Worm (Caenorhabditis elegans): ENCODE measurements around the gene cyp-25A3.

DNA sequence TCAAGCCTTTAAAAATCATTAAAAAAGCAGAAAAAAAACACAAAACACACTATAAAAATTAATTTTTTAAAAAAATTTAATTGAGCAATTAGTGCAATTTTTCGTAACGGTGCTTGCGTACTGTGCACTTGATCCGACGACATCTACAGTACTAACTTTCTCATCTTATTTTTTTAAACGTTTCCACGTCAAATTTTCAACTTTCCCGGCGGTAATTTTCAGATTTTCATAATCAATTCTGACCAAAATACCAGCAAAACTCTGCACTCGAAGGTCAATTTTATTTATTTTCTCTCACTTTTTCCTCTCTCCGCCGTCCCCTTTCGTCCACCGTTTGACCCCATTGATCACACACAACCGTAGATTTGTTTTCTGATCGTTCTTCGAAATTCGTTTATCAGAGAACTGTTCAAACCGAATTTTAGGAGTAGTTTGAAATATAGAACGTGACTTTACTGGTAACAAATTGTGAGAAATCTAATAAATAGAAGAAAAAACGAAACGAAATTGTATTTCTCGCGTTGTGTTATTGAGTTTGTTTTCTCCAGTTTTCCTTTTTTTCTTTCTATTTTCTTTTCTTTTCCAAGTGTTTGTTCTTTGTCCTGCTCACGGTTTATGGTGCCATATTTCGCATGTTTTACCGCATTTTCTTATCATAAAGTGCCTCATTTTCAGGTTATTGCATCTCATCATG lies 24.4 kb upstream of the cyp-25A3 start, which contains the start of gene acs-19:
- TF ChIP-seq ces-1 (GFP tag; optimal IDR thresholded peaks at IDR 0.05) (peak; percentile 73), elt-3 (tag; optimal IDR thresholded peaks at IDR 0.05) (no peak), sem-2 (GFP tag; optimal IDR thresholded peaks at IDR 0.05) (no peak), snpc-4 (tag; optimal IDR thresholded peaks at IDR 0.05) (no peak), unc-39 (tag; optimal IDR thresholded peaks at IDR 0.05) (no peak), lsy-2 (tag; optimal IDR thresholded peaks at IDR 0.05) (no peak), blmp-1 (tag; optimal IDR thresholded peaks at IDR 0.05) (no peak), nhr-237 (tag; optimal IDR thresholded peaks at IDR 0.05) (no peak), nhr-12 (tag; optimal IDR thresholded peaks at IDR 0.05) (no peak), pha-4 (tag; optimal IDR thresholded peaks at IDR 0.05) (no peak), unc-62 (GFP tag; optimal IDR thresholded peaks at IDR 0.05) (no peak), nhr-28 (tag; optimal IDR thresholded peaks at IDR 0.05) (no peak), mep-1 (tag; optimal IDR thresholded peaks at IDR 0.05) (no peak)

Data from whole organism, mixed stage, embryonic.